Fruit fly (Drosophila melanogaster): ENCODE measurements around the gene CG7910.

The CG7910 gene

DNA sequence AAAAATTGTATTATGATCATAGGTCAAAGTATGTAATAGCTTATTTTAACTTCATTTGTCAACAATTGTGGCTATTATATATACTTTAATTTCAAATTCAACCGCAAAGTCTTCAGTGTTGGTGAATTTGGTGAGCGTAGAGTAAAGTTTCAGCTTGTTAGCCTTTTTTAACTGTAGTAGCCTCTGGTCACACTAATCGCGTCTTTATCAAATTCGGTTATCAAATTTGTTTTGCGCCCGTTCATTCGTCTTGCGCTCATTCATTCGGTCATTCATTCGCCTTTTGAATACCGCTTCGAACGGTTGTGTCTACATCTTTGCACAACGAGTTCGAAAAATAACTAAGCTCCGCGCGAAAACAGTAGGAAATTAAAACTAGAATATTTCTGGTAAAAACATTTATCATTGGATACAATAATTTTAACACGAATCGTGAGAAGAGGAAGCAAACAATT, 18.1 kb downstream of the CG7910 start, which contains the start of gene puc:
puc (plus strand) TSS at position 245 of the 455 bp plus-strand sequence.
- TF ChIP-seq Hr39 (optimal IDR thresholded peaks at IDR 0.05), result no peak
- peak; percentile 77 for TF ChIP-seq lab (GFP tag; optimal IDR thresholded peaks at IDR 0.05)
- peak; percentile 41 for TF ChIP-seq CG6854 (GFP tag; optimal IDR thresholded peaks at IDR 0.05)
- peak; percentile 71 for TF ChIP-seq pzg (GFP tag; optimal IDR thresholded peaks at IDR 0.05)
- peak; percentile 95 for TF ChIP-seq Med (GFP tag)
- TF ChIP-seq E2f2 (GFP tag; IDR thresholded peaks at IDR 0.05), result no peak
- no peak for TF ChIP-seq aop (GFP tag; IDR thresholded peaks at IDR 0.05)
- TF ChIP-seq ERR (GFP tag; optimal IDR thresholded peaks at IDR 0.05), result peak; percentile 32
- no peak for TF ChIP-seq CG9932 (GFP tag; IDR thresholded peaks at IDR 0.05)
- no peak for TF ChIP-seq CG1024 (GFP tag; IDR thresholded peaks at IDR 0.05)
- peak; percentile 93 for TF ChIP-seq psq (GFP tag; optimal IDR thresholded peaks at IDR 0.05)
- TF ChIP-seq pfk (GFP tag; optimal IDR thresholded peaks at IDR 0.05), result peak; percentile 9
- TF ChIP-seq sisA (GFP tag; IDR thresholded peaks at IDR 0.05), result no peak
- TF ChIP-seq CG17385 (GFP tag; optimal IDR thresholded peaks at IDR 0.05), result peak; percentile 67
- TF ChIP-seq Myb (GFP tag; optimal IDR thresholded peaks at IDR 0.05), result peak; percentile 77
- no peak for TF ChIP-seq cad (GFP tag; optimal IDR thresholded peaks at IDR 0.05)
- no peak for TF ChIP-seq CG16813 (GFP tag; IDR thresholded peaks at IDR 0.05; ENCODE audit: partially characterized antibody)
- TF ChIP-seq CG11723 (GFP tag; optimal IDR thresholded peaks at IDR 0.05), result no peak
- no peak for TF ChIP-seq CG13287 (GFP tag; IDR thresholded peaks at IDR 0.05; ENCODE audit: partially characterized antibody)
- no peak for TF ChIP-seq CG42726 (GFP tag; IDR thresholded peaks at IDR 0.05; ENCODE audit: partially characterized antibody)
- TF ChIP-seq vfl (GFP tag; optimal IDR thresholded peaks at IDR 0.05), result no peak
- TF ChIP-seq CG2712 (tag; optimal IDR thresholded peaks at IDR 0.05), result peak; percentile 41
- TF ChIP-seq ham (GFP tag; IDR thresholded peaks at IDR 0.05), result no peak
- TF ChIP-seq Drgx (GFP tag; IDR thresholded peaks at IDR 0.05), result no peak
- TF ChIP-seq CG12299 (tag; optimal IDR thresholded peaks at IDR 0.05), result peak; percentile 33
- no peak for TF ChIP-seq ssp (GFP tag; IDR thresholded peaks at IDR 0.05)
- TF ChIP-seq Nf-YC (tag; optimal IDR thresholded peaks at IDR 0.05), result peak; percentile 19
- TF ChIP-seq twi (tag; optimal IDR thresholded peaks at IDR 0.05), result no peak
- TF ChIP-seq zfh2 (GFP tag; optimal IDR thresholded peaks at IDR 0.05), result no peak
- TF ChIP-seq Sin3A (optimal IDR thresholded peaks at IDR 0.05), result no peak
- no peak for TF ChIP-seq Oli (tag; optimal IDR thresholded peaks at IDR 0.05)
- peak; percentile 37 for TF ChIP-seq CG18599 (GFP tag; optimal IDR thresholded peaks at IDR 0.05)
- no peak for TF ChIP-seq CG6689 (GFP tag; IDR thresholded peaks at IDR 0.05)
- peak; percentile 59 for TF ChIP-seq CG14710 (tag; optimal IDR thresholded peaks at IDR 0.05)
- TF ChIP-seq CG6813 (GFP tag; optimal IDR thresholded peaks at IDR 0.05), result no peak
- no peak for TF ChIP-seq hth (optimal IDR thresholded peaks at IDR 0.05)
- TF ChIP-seq CrebB (tag; optimal IDR thresholded peaks at IDR 0.05), result peak; percentile 58
- peak; percentile 77 for TF ChIP-seq Dp (GFP tag; optimal IDR thresholded peaks at IDR 0.05)
- TF ChIP-seq nau (GFP tag; optimal IDR thresholded peaks at IDR 0.05), result peak; percentile 39
- peak; percentile 64 for TF ChIP-seq ems (GFP tag; optimal IDR thresholded peaks at IDR 0.05)
- TF ChIP-seq sens (GFP tag), result peak; percentile 79
- peak; percentile 6 for TF ChIP-seq tup (GFP tag; optimal IDR thresholded peaks at IDR 0.05)
- no peak for TF ChIP-seq crp (GFP tag; optimal IDR thresholded peaks at IDR 0.05)
- no peak for TF ChIP-seq CG10366 (GFP tag; IDR thresholded peaks at IDR 0.05)
- TF ChIP-seq CG10654 (GFP tag; optimal IDR thresholded peaks at IDR 0.05), result no peak
- TF ChIP-seq CG6254 (GFP tag; optimal IDR thresholded peaks at IDR 0.05), result no peak
- no peak for TF ChIP-seq CG8089 (GFP tag; optimal IDR thresholded peaks at IDR 0.05)
- TF ChIP-seq Spps (tag; optimal IDR thresholded peaks at IDR 0.05), result no peak
- TF ChIP-seq Gsc (GFP tag; IDR thresholded peaks at IDR 0.05), result no peak
- TF ChIP-seq Doc3 (GFP tag; IDR thresholded peaks at IDR 0.05; ENCODE audit: partially characterized antibody), result no peak
- peak; percentile 51 for TF ChIP-seq schlank (tag; optimal IDR thresholded peaks at IDR 0.05)
- peak; percentile 42 for TF ChIP-seq CG2875 (GFP tag; optimal IDR thresholded peaks at IDR 0.05)
